Worm (Caenorhabditis elegans) whole organism, young adult: Measurements from ENCODE around the gene mog-2.
A peak's percentile ranks its signal among the peaks of the same experiment; 100 is the strongest.

Experiments
- F39B2.1 ChIP-seq: fragments of 200-800 bp; sonication (Bioruptor generic); IDR thresholded peaks from 2 replicates; pipeline ENCODE4 v1.3.6; 2022; ENCODE audit warnings: missing genetic modification reagents, missing genetic modification characterization, missing compliant biosample characterization
- F52B5.7 ChIP-seq: sonication (generic microtip); optimal IDR thresholded peaks from 2 replicates; lab custom pipeline; 2016; ENCODE audit warnings: mild to moderate bottlenecking, missing genetic modification characterization, missing compliant biosample characterization
- F55B11.4 ChIP-seq: sonication (generic microtip); optimal IDR thresholded peaks from 2 replicates; lab custom pipeline; 2016; ENCODE audit warnings: missing compliant biosample characterization, missing genetic modification characterization, borderline replicate concordance; ENCODE audit not compliant: insufficient read depth
- atf-7 ChIP-seq: sonication (generic microtip); optimal IDR thresholded peaks from 2 replicates; lab custom pipeline; 2017; ENCODE audit warnings: mild to moderate bottlenecking, missing genetic modification characterization, missing compliant biosample characterization
- athp-1 ChIP-seq: sonication (generic microtip); optimal IDR thresholded peaks from 2 replicates; lab custom pipeline; 2017; ENCODE audit warnings: mild to moderate bottlenecking, missing genetic modification characterization, missing compliant biosample characterization
- attf-5 ChIP-seq: fragments of 200-800 bp; sonication (Bioruptor generic); optimal IDR thresholded peaks from 2 replicates; lab custom pipeline; 2018; ENCODE audit warnings: mild to moderate bottlenecking, missing genetic modification characterization, missing compliant biosample characterization
- dpl-1 ChIP-seq: fragments of 150-350 bp; optimal IDR thresholded peaks from 2 replicates; lab custom pipeline; 2014; ENCODE audit warnings: missing biosample characterization, missing genetic modification reagents, missing genetic modification characterization
- egrh-3 ChIP-seq: fragments of 200-800 bp; sonication (Bioruptor generic); IDR thresholded peaks from 2 replicates; pipeline ENCODE4 v1.3.6; 2022; ENCODE audit warnings: missing genetic modification reagents, missing genetic modification characterization, missing compliant biosample characterization
- gei-17 ChIP-seq: fragments of 200-800 bp; sonication (Bioruptor generic); optimal IDR thresholded peaks from 2 replicates; lab custom pipeline; 2018; ENCODE audit warnings: mild to moderate bottlenecking, missing genetic modification characterization, missing compliant biosample characterization
- him-1 ChIP-seq: sonication (generic microtip); optimal IDR thresholded peaks from 2 replicates; lab custom pipeline; 2016; ENCODE audit warnings: missing genotype, missing genetic modification reagents, missing genetic modification characterization, missing compliant biosample characterization
- hlh-12 ChIP-seq: sonication (generic microtip); optimal IDR thresholded peaks from 2 replicates; lab custom pipeline; 2016; ENCODE audit warnings: missing genetic modification characterization, missing compliant biosample characterization
- hmg-1.2 ChIP-seq: fragments of 200-800 bp; sonication (Bioruptor generic); IDR thresholded peaks from 2 replicates; pipeline ENCODE4 v1.3.6; 2022; ENCODE audit warnings: missing genetic modification reagents, missing genetic modification characterization, missing compliant biosample characterization
- hrde-1 ChIP-seq: sonication (generic microtip); optimal IDR thresholded peaks from 2 replicates; lab custom pipeline; 2016; ENCODE audit warnings: missing genetic modification characterization, mild to moderate bottlenecking, missing compliant biosample characterization, moderate library complexity, missing genotype, missing genetic modification reagents, borderline replicate concordance
- hsf-1 ChIP-seq: fragments of 200-800 bp; sonication (Bioruptor generic); IDR thresholded peaks from 2 replicates; pipeline ENCODE4 v1.3.6; 2022; ENCODE audit warnings: missing genetic modification reagents, missing genetic modification characterization, missing compliant biosample characterization
- lin-54 ChIP-seq: fragments of 200-800 bp; sonication (Bioruptor generic); optimal IDR thresholded peaks from 2 replicates; lab custom pipeline; 2018; ENCODE audit warnings: mild to moderate bottlenecking, missing genetic modification characterization, missing compliant biosample characterization
- lir-1 ChIP-seq: fragments of 200-800 bp; sonication (Bioruptor generic); conservative IDR thresholded peaks from 2 replicates; pipeline ENCODE4 v1.3.6; 2022; ENCODE audit warnings: missing genetic modification reagents, missing genetic modification characterization, missing compliant biosample characterization
- lsl-1 ChIP-seq: fragments of 200-800 bp; sonication (Bioruptor generic); optimal IDR thresholded peaks from 2 replicates; lab custom pipeline; 2018; ENCODE audit warnings: mild to moderate bottlenecking, missing genetic modification characterization, moderate library complexity, missing compliant biosample characterization
- madf-3 ChIP-seq: fragments of 200-800 bp; sonication (Bioruptor generic); IDR thresholded peaks from 2 replicates; pipeline ENCODE4 v1.3.6; 2022; ENCODE audit warnings: missing genetic modification reagents, missing genetic modification characterization, missing compliant biosample characterization
- madf-6 ChIP-seq: fragments of 200-800 bp; sonication (Bioruptor generic); IDR thresholded peaks from 2 replicates; pipeline ENCODE4 v1.3.6; 2022; ENCODE audit warnings: missing genetic modification reagents, missing genetic modification characterization, missing compliant biosample characterization
- madf-8 ChIP-seq: fragments of 200-800 bp; sonication (Bioruptor generic); conservative IDR thresholded peaks from 2 replicates; pipeline ENCODE4 v1.3.6; 2022; ENCODE audit warnings: missing genetic modification reagents, missing genetic modification characterization, missing compliant biosample characterization
- mel-28 ChIP-seq: sonication (generic microtip); optimal IDR thresholded peaks from 2 replicates; lab custom pipeline; 2016; ENCODE audit warnings: borderline replicate concordance, mild to moderate bottlenecking, missing genetic modification characterization, missing compliant biosample characterization
- mes-4 ChIP-seq: sonication (generic microtip); optimal IDR thresholded peaks from 2 replicates; lab custom pipeline; 2016; ENCODE audit warnings: missing genotype, missing genetic modification characterization, missing compliant biosample characterization
- nfya-1 ChIP-seq: sonication (generic microtip); optimal IDR thresholded peaks from 2 replicates; lab custom pipeline; 2017; ENCODE audit warnings: antibody characterized with exemption, missing compliant biosample characterization, missing genetic modification characterization, borderline replicate concordance; ENCODE audit not compliant: insufficient read depth
- nhr-120 ChIP-seq: fragments of 200-800 bp; sonication (Bioruptor generic); IDR thresholded peaks from 2 replicates; pipeline ENCODE4 v1.3.6; 2022; ENCODE audit warnings: missing genetic modification characterization, missing compliant biosample characterization
- nhr-179 ChIP-seq: sonication (generic microtip); optimal IDR thresholded peaks from 2 replicates; lab custom pipeline; 2016; ENCODE audit warnings: mild to moderate bottlenecking, missing genetic modification characterization, missing compliant biosample characterization
- nhr-90 ChIP-seq: sonication (generic microtip); optimal IDR thresholded peaks from 2 replicates; lab custom pipeline; 2016; ENCODE audit warnings: missing genotype, mild to moderate bottlenecking, missing genetic modification characterization, missing compliant biosample characterization
- rcor-1 ChIP-seq: fragments of 200-800 bp; sonication (Bioruptor generic); IDR thresholded peaks from 2 replicates; pipeline ENCODE4 v1.3.6; 2022; ENCODE audit warnings: missing genetic modification reagents, missing genetic modification characterization, missing compliant biosample characterization
- sdz-38 ChIP-seq: sonication (generic microtip); optimal IDR thresholded peaks from 2 replicates; lab custom pipeline; 2016; ENCODE audit warnings: missing genotype, missing genetic modification characterization, missing compliant biosample characterization
- snpc-1.1 ChIP-seq: sonication (generic microtip); optimal IDR thresholded peaks from 2 replicates; lab custom pipeline; 2017; ENCODE audit warnings: missing genetic modification characterization, mild to moderate bottlenecking, missing compliant biosample characterization, antibody characterized with exemption, moderate library complexity, missing genotype, missing genetic modification reagents; ENCODE audit not compliant: insufficient read depth
- snpc-1.3 ChIP-seq: sonication (generic microtip); optimal IDR thresholded peaks from 2 replicates; lab custom pipeline; 2017; ENCODE audit warnings: missing genetic modification characterization, mild to moderate bottlenecking, missing compliant biosample characterization, antibody characterized with exemption, moderate library complexity, missing genotype, missing genetic modification reagents; ENCODE audit not compliant: insufficient read depth
- sptf-2 ChIP-seq: fragments of 200-800 bp; sonication (Bioruptor generic); optimal IDR thresholded peaks from 2 replicates; lab custom pipeline; 2018; ENCODE audit warnings: mild to moderate bottlenecking, missing genetic modification characterization, missing compliant biosample characterization
- unc-130 ChIP-seq: sonication (generic microtip); optimal IDR thresholded peaks from 2 replicates; lab custom pipeline; 2016; ENCODE audit warnings: missing genetic modification reagents, missing genetic modification characterization, missing compliant biosample characterization
- ztf-28 ChIP-seq: fragments of 200-800 bp; sonication (Bioruptor generic); IDR thresholded peaks from 2 replicates; pipeline ENCODE4 v1.3.6; 2022; ENCODE audit warnings: missing genetic modification reagents, missing genetic modification characterization, missing compliant biosample characterization
- ztf-3 ChIP-seq: fragments of 200-800 bp; sonication (Bioruptor generic); optimal IDR thresholded peaks from 2 replicates; lab custom pipeline; 2018; ENCODE audit warnings: mild to moderate bottlenecking, missing genetic modification characterization, missing compliant biosample characterization
- ztf-6 ChIP-seq: fragments of 200-800 bp; sonication (Bioruptor generic); IDR thresholded peaks from 2 replicates; pipeline ENCODE4 v1.3.6; 2022; ENCODE audit warnings: missing genetic modification reagents, missing genetic modification characterization, missing compliant biosample characterization

The mog-2 gene

DNA sequence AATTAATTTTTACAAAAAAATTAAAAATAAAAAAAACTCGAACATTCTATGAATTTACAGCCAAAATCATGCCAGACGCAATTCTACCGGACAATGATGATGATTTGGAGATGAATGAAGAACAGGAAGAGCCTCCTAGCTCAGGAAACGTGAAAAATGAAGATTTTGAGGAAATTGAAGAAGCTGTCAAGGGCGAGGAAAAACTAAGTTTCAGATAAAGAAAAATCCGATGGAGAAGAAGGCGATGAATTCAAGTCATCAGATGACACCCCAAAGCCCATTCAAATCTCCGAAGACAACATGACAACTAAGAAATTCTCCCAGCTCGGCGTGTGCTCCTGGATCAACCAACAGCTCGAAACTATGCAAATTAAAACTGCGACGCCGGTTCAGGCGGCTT, 2.4 kb upstream of the mog-2 start, which contains the start of gene Y52E8A.1 (continued):
- TF ChIP-seq sdz-38 (tag; lab: Kevin White, UChicago) (no peak), hrde-1 (tag; lab: Kevin White, UChicago) (no peak)

DNA sequence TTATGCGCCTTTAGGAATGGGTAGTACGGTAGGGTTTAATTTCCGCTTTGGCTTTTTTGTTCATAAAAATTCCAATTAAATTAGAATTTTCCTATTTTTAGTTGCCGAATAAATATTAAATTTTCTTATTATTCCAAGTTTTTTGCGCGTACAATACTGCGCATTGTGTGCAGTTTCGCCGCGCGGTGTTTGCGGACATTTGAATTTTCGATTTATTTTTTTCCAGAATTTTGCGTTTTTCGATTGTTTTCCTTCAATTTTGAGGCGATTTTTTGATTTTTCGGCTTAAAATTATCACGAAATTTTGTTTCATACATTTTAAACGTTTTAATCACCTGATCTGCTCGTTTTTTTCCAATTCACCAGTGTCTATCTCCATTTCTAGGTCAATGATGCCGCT, 1.3 kb upstream of the mog-2 start, which contains the start of gene H20J04.6:
Gene H20J04.6, plus strand, starts transcription at position 386 of the 400 bp plus-strand sequence.
- TF ChIP-seq ztf-6 (GFP tag; lab: Robert Waterston, UW), result no peak
- TF ChIP-seq snpc-1.1 (tag; lab: Kevin White, UChicago), result no peak
- TF ChIP-seq him-1 (tag; lab: Kevin White, UChicago), result no peak
- peak; percentile 27; the same call in 1 of the 2 replicates for TF ChIP-seq madf-6 (GFP tag; lab: Robert Waterston, UW)
- no peak for TF ChIP-seq F55B11.4
- no peak for TF ChIP-seq F52B5.7 (tag; lab: Kevin White, UChicago)
- no peak for TF ChIP-seq egrh-3 (GFP tag; lab: Robert Waterston, UW)
- TF ChIP-seq nhr-90 (tag; lab: Kevin White, UChicago), result no peak
- no peak for TF ChIP-seq lir-1
- peak; percentile 13 for TF ChIP-seq lin-54 (GFP tag; lab: Kevin White, UChicago)
- TF ChIP-seq lsl-1 (GFP tag; lab: Kevin White, UChicago), result peak; percentile 19
- TF ChIP-seq snpc-1.3, result peak; percentile 10

DNA sequence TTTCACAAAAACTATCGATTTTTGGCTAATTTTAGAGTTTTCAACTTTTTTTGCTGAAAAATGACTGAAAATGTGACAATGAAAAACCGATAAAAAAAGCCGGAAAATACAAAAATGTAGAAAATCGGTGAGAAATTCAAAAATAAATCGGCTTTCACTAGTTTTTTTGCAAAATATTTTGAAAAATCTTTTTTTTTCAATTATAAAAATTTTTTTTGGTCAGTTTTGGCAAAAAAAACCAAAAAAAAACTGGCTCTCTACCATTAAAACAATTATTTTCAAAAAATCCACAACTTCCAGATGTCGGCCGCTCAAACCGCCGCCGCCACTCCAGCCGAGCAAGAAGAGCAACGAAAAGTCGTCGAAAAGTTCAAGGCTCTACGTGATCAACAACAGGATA, 2.3 kb downstream of the mog-2 start, which contains the start of gene pfd-2:
Gene pfd-2, plus strand, starts transcription at position 301 of the 400 bp plus-strand sequence.
- TF ChIP-seq madf-3 (GFP tag; lab: Robert Waterston, UW) (no peak), athp-1 (tag; lab: Kevin White, UChicago) (no peak), mes-4 (no peak), attf-5 (no peak), hmg-1.2 (no peak), F55B11.4 (no peak), unc-130 (GFP tag; lab: Kevin White, UChicago) (no peak), madf-6 (GFP tag; lab: Robert Waterston, UW) (no peak)

DNA sequence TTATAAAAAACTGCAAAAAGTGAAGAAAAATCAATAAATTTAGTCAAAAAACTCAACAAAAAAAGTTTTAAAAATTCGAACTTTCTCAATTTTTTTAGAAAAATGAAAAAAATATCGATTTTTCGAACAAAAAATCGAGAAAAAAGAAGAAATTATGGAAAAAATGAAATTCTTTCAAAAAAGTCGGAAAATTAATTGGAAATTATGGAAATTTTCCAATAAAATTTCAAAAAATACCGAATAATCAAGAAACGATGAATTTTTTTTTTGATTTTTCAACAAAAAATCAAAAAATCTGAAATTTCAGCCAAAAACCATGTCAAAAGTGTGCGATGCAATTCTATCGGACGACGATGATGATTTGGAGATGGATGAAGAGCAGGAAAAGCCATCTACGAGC, 4.6 kb downstream of the mog-2 start, which contains the start of gene H20J04.4:
Gene H20J04.4, plus strand, starts transcription at position 301 of the 400 bp plus-strand sequence.
- TF ChIP-seq rcor-1 (GFP tag; lab: Robert Waterston, UW) (no peak), dpl-1 (GFP tag; lab: Kevin White, UChicago) (no peak), gei-17 (GFP tag; lab: Kevin White, UChicago) (no peak), F39B2.1 (GFP tag; lab: Robert Waterston, UW) (no peak), ztf-3 (GFP tag; lab: Kevin White, UChicago) (no peak), nhr-120 (GFP tag; lab: Robert Waterston, UW) (no peak), madf-8 (GFP tag; lab: Robert Waterston, UW) (no peak), ztf-6 (GFP tag; lab: Robert Waterston, UW) (no peak), mel-28 (tag; lab: Kevin White, UChicago) (no peak), hsf-1 (GFP tag; lab: Robert Waterston, UW) (no peak), hlh-12 (tag; lab: Kevin White, UChicago) (no peak), atf-7 (no peak), ztf-28 (no peak), sdz-38 (tag; lab: Kevin White, UChicago) (no peak), sptf-2 (GFP tag; lab: Kevin White, UChicago) (no peak), nhr-179 (tag; lab: Kevin White, UChicago) (no peak), nfya-1 (no peak)
